Worm (Caenorhabditis elegans): ENCODE results near the gene C31B8.9.

Gene C31B8.9

ce11 chrV:2880356-2880755 is 32.4 kb downstream of the C31B8.9 start:
- peak; percentile 26 for TF ChIP-seq elt-2 (tag; optimal IDR thresholded peaks at IDR 0.05)
- no peak for TF ChIP-seq hlh-6 (tag; optimal IDR thresholded peaks at IDR 0.05)

- TF ChIP-seq rnt-1 (tag; optimal IDR thresholded peaks at IDR 0.05), result no peak
- no peak for TF ChIP-seq dmd-4 (tag; optimal IDR thresholded peaks at IDR 0.05; ENCODE audit: borderline replicate concordance)
- TF ChIP-seq ceh-30 (tag; optimal IDR thresholded peaks at IDR 0.05), result no peak
- no peak for TF ChIP-seq Y22D7AL.16 (tag; optimal IDR thresholded peaks at IDR 0.05)
- no peak for TF ChIP-seq ceh-31 (tag; optimal IDR thresholded peaks at IDR 0.05)
- TF ChIP-seq ceh-48 (tag; optimal IDR thresholded peaks at IDR 0.05), result no peak
- no peak for TF ChIP-seq ceh-19 (GFP tag; optimal IDR thresholded peaks at IDR 0.05)
Measured at ce11 chrV:2879801-2880200, 33.0 kb downstream of the C31B8.9 start, which contains the start of gene str-39. Gene str-39 (minus strand): TSS chrV:2879901.

- TF ChIP-seq mec-3 (tag; optimal IDR thresholded peaks at IDR 0.05; ENCODE audit: borderline replicate concordance) (no peak), rnt-1 (tag; optimal IDR thresholded peaks at IDR 0.05) (no peak), elt-4 (tag; optimal IDR thresholded peaks at IDR 0.05) (no peak), unc-55 (GFP tag; optimal IDR thresholded peaks at IDR 0.05) (no peak), lim-6 (tag; optimal IDR thresholded peaks at IDR 0.05) (no peak), tbx-2 (tag; optimal IDR thresholded peaks at IDR 0.05) (no peak), ztf-16 (tag; optimal IDR thresholded peaks at IDR 0.05) (no peak), ceh-19 (GFP tag; optimal IDR thresholded peaks at IDR 0.05) (no peak), nhr-232 (tag; optimal IDR thresholded peaks at IDR 0.05) (no peak), odd-2 (tag; optimal IDR thresholded peaks at IDR 0.05) (no peak)
Measured at ce11 chrV:2877509-2877908, 35.3 kb downstream of the C31B8.9 start, which contains the start of gene F37B4.10. Gene F37B4.10 (minus strand): TSS chrV:2877609.

- TF ChIP-seq nfya-1 (tag; optimal IDR thresholded peaks at IDR 0.05) (no peak), ztf-16 (tag; optimal IDR thresholded peaks at IDR 0.05) (no peak), ttx-3 (tag; optimal IDR thresholded peaks at IDR 0.05) (no peak), odd-2 (tag; optimal IDR thresholded peaks at IDR 0.05) (no peak), gmeb-2 (tag; optimal IDR thresholded peaks at IDR 0.05) (no peak), ceh-9 (tag; optimal IDR thresholded peaks at IDR 0.05) (no peak), fkh-6 (tag; optimal IDR thresholded peaks at IDR 0.05) (no peak), pha-4 (tag; optimal IDR thresholded peaks at IDR 0.05) (no peak), npax-4 (tag; optimal IDR thresholded peaks at IDR 0.05) (no peak), tbx-2 (tag; optimal IDR thresholded peaks at IDR 0.05) (no peak), F13H6.1 (tag; optimal IDR thresholded peaks at IDR 0.05) (no peak), pax-1 (tag; optimal IDR thresholded peaks at IDR 0.05) (no peak), K09A11.1 (tag; optimal IDR thresholded peaks at IDR 0.05; ENCODE audit: insufficient read depth) (no peak), unc-42 (tag; optimal IDR thresholded peaks at IDR 0.05) (no peak), ceh-45 (GFP tag; IDR thresholded peaks at IDR 0.05) (no peak), pros-1 (tag; optimal IDR thresholded peaks at IDR 0.05) (no peak), C08G9.2 (tag; optimal IDR thresholded peaks at IDR 0.05) (no peak), unc-3 (GFP tag; conservative IDR thresholded peaks at IDR 0.05) (no peak), unc-3 (tag; optimal IDR thresholded peaks at IDR 0.05) (no peak)
Measured at ce11 chrV:2876188-2876831, 36.5 kb downstream of the C31B8.9 start.

ce11 chrV:2875422-2875821 is 37.4 kb downstream of the C31B8.9 start, which contains the start of gene folt-2:
Gene folt-2 (minus strand): TSS chrV:2875600.
- TF ChIP-seq elt-4 (tag; optimal IDR thresholded peaks at IDR 0.05), result no peak
- no peak for TF ChIP-seq fkh-10 (GFP tag; optimal IDR thresholded peaks at IDR 0.05)
- TF ChIP-seq fkh-6 (tag; optimal IDR thresholded peaks at IDR 0.05), result no peak
- TF ChIP-seq ceh-45 (GFP tag; IDR thresholded peaks at IDR 0.05), result no peak
- no peak for TF ChIP-seq hlh-6 (tag; optimal IDR thresholded peaks at IDR 0.05)
- no peak for TF ChIP-seq unc-3 (GFP tag; conservative IDR thresholded peaks at IDR 0.05)
- TF ChIP-seq unc-3 (tag; optimal IDR thresholded peaks at IDR 0.05), result no peak
- TF ChIP-seq zip-5 (tag; optimal IDR thresholded peaks at IDR 0.05), result no peak
- TF ChIP-seq syd-9 (tag; optimal IDR thresholded peaks at IDR 0.05), result no peak
- TF ChIP-seq tbx-2 (tag; optimal IDR thresholded peaks at IDR 0.05), result no peak
- no peak for TF ChIP-seq ceh-9 (tag; optimal IDR thresholded peaks at IDR 0.05)
- TF ChIP-seq elt-2 (tag; optimal IDR thresholded peaks at IDR 0.05), result no peak
- TF ChIP-seq K02D7.2 (tag; optimal IDR thresholded peaks at IDR 0.05), result no peak
- TF ChIP-seq dmd-4 (tag; optimal IDR thresholded peaks at IDR 0.05; ENCODE audit: borderline replicate concordance), result no peak
